Worm (Caenorhabditis elegans) whole organism, L1 larva: ENCODE measurements around the gene sma-5.

ENCODE experiments used
- C04F5.9 ChIP-seq: sonication (generic microtip); optimal IDR thresholded peaks from 2 replicates; lab custom pipeline; 2016; ENCODE audit warnings: missing genetic modification characterization, missing compliant biosample characterization
- ces-1 ChIP-seq: fragments of 150-350 bp; optimal IDR thresholded peaks from 2 replicates; lab custom pipeline; 2014; ENCODE audit warnings: missing biosample characterization, missing genetic modification reagents, missing genetic modification characterization
- fos-1 ChIP-seq: fragments of 150-350 bp; optimal IDR thresholded peaks from 2 replicates; lab custom pipeline; 2014; ENCODE audit warnings: missing biosample characterization, missing genetic modification characterization
- snpc-4 ChIP-seq: fragments of 150-350 bp; optimal IDR thresholded peaks from 2 replicates; lab custom pipeline; 2014; ENCODE audit warnings: missing biosample characterization, missing genetic modification characterization
- unc-62 ChIP-seq: fragments of 150-350 bp; optimal IDR thresholded peaks from 2 replicates; lab custom pipeline; 2014; ENCODE audit warnings: missing biosample characterization, missing genetic modification reagents, missing genetic modification characterization

DNA sequence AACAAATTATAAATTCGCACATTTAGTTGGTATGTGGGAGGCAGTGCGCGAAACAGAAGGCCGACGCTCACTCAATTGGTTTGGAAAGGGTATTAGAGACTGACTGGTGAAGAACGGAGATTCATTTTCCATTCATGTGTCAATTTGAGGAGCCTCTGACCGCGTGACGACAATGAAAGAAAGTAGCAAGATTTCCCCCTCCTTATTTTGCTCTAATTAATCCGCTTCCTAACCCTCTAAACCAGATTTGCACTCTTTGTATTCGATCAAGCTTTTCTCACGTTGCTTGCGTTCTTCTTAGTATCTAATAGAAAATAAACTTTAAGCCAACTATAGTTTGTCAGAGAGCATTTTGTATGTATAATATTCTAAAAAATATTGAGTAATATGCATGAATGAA is 30.8 kb upstream of the sma-5 start:
- TF ChIP-seq unc-62: no peak
- no peak for TF ChIP-seq fos-1 (tag; lab: Kevin White, UChicago)
- TF ChIP-seq ces-1 (GFP tag; lab: Kevin White, UChicago): no peak
- no peak for TF ChIP-seq C04F5.9 (tag; lab: Kevin White, UChicago)
- TF ChIP-seq snpc-4 (tag; lab: Kevin White, UChicago): no peak
